Fruit fly (Drosophila melanogaster) whole organism, embryonic: ENCODE results near the gene CG46458.

Source experiments
- ATbp ChIP-seq: fragments of 200-800 bp; sonication (Bioruptor generic); optimal IDR thresholded peaks from 2 replicates; lab custom pipeline; 2017; ENCODE audit warnings: missing biosample characterization, mild to moderate bottlenecking, missing genetic modification characterization, missing genetic modification reagents
- Adf1 ChIP-seq: fragments of 200-800 bp; sonication (Bioruptor generic); IDR thresholded peaks from 2 replicates; pipeline ENCODE4 v1.3.6; 2022; ENCODE audit warnings: missing biosample characterization, missing genetic modification characterization
- Aef1 ChIP-seq: fragments of 200-800 bp; sonication (Bioruptor generic); IDR thresholded peaks from 3 replicates; pipeline ENCODE4 v1.3.6; 2022; ENCODE audit warnings: missing biosample characterization, missing genetic modification characterization
- CG10267 ChIP-seq: fragments of 200-800 bp; sonication (Bioruptor generic); optimal IDR thresholded peaks from 2 replicates; lab custom pipeline; 2018; ENCODE audit warnings: missing biosample characterization, mild to moderate bottlenecking, missing genetic modification characterization, moderate library complexity
- CG10654 ChIP-seq: fragments of 200-800 bp; sonication (Bioruptor generic); optimal IDR thresholded peaks from 2 replicates; lab custom pipeline; 2016; ENCODE audit warnings: missing biosample characterization, missing genetic modification characterization
- CG12236 ChIP-seq: fragments of 200-800 bp; sonication (Bioruptor generic); optimal IDR thresholded peaks from 2 replicates; lab custom pipeline; 2016; ENCODE audit warnings: missing biosample characterization, missing genetic modification characterization
- CG12391 ChIP-seq: fragments of 200-800 bp; sonication (Bioruptor generic); optimal IDR thresholded peaks from 3 replicates; lab custom pipeline; 2018; ENCODE audit warnings: missing biosample characterization, mild to moderate bottlenecking, missing genetic modification characterization, moderate library complexity
- CG13775 ChIP-seq: fragments of 200-800 bp; sonication (Bioruptor generic); optimal IDR thresholded peaks from 3 replicates; lab custom pipeline; 2017; ENCODE audit warnings: missing biosample characterization, mild to moderate bottlenecking, missing genetic modification characterization
- CG14441 ChIP-seq: fragments of 200-800 bp; sonication (Bioruptor generic); IDR thresholded peaks from 2 replicates; pipeline ENCODE4 v1.3.6; 2022; ENCODE audit warnings: missing biosample characterization, missing genetic modification characterization
- CG15073 ChIP-seq: fragments of 200-800 bp; sonication (Bioruptor generic); optimal IDR thresholded peaks from 2 replicates; lab custom pipeline; 2016; ENCODE audit warnings: missing biosample characterization, missing genetic modification characterization
- CG15269 ChIP-seq: fragments of 200-800 bp; sonication (Bioruptor generic); optimal IDR thresholded peaks from 2 replicates; lab custom pipeline; 2018; ENCODE audit warnings: missing biosample characterization, mild to moderate bottlenecking, missing genetic modification characterization, moderate library complexity
- CG18764 ChIP-seq: fragments of 200-800 bp; sonication (Bioruptor generic); optimal IDR thresholded peaks from 3 replicates; lab custom pipeline; 2016; ENCODE audit warnings: missing biosample characterization, missing genetic modification characterization
- CG31441 ChIP-seq: fragments of 200-800 bp; sonication (Bioruptor generic); IDR thresholded peaks from 2 replicates; pipeline ENCODE4 v1.3.6; 2022; ENCODE audit warnings: missing biosample characterization, missing genetic modification characterization
- CG32767 ChIP-seq: fragments of 200-800 bp; sonication (Bioruptor generic); IDR thresholded peaks from 2 replicates; pipeline ENCODE4 v1.3.6; 2022; ENCODE audit warnings: missing biosample characterization, missing genetic modification characterization
- CG3407 ChIP-seq: fragments of 200-800 bp; sonication (Bioruptor generic); optimal IDR thresholded peaks from 2 replicates; lab custom pipeline; 2018; ENCODE audit warnings: missing biosample characterization, mild to moderate bottlenecking, missing genetic modification characterization
- CG3838 ChIP-seq: fragments of 200-800 bp; sonication (Bioruptor generic); optimal IDR thresholded peaks from 3 replicates; lab custom pipeline; 2016; ENCODE audit warnings: missing biosample characterization, missing genetic modification characterization
- CG3995 ChIP-seq: fragments of 200-800 bp; sonication (Bioruptor generic); optimal IDR thresholded peaks from 3 replicates; lab custom pipeline; 2016; ENCODE audit warnings: missing biosample characterization, missing genetic modification characterization
- CG4328 ChIP-seq: fragments of 200-800 bp; sonication (Bioruptor generic); optimal IDR thresholded peaks from 3 replicates; lab custom pipeline; 2017; ENCODE audit warnings: missing biosample characterization, missing genetic modification reagents, missing genetic modification characterization
- CG5245 ChIP-seq: fragments of 200-800 bp; sonication (Bioruptor generic); optimal IDR thresholded peaks from 3 replicates; lab custom pipeline; 2016; ENCODE audit warnings: missing biosample characterization, missing genetic modification characterization
- CG6654 ChIP-seq: fragments of 200-800 bp; sonication (Bioruptor generic); optimal IDR thresholded peaks from 2 replicates; lab custom pipeline; 2017; ENCODE audit warnings: missing biosample characterization, mild to moderate bottlenecking, missing genetic modification characterization
- CG6791 ChIP-seq: fragments of 200-800 bp; sonication (Bioruptor generic); IDR thresholded peaks from 3 replicates; pipeline ENCODE4 v1.3.6; 2022; ENCODE audit warnings: missing biosample characterization, missing genetic modification characterization; ENCODE audit not compliant: partially characterized antibody
- CG7357 ChIP-seq: fragments of 200-800 bp; sonication (Bioruptor generic); IDR thresholded peaks from 3 replicates; pipeline ENCODE4 v1.3.6; 2022; ENCODE audit warnings: missing biosample characterization, missing genetic modification characterization
- CG7928 ChIP-seq: fragments of 200-800 bp; sonication (Bioruptor generic); optimal IDR thresholded peaks from 2 replicates; lab custom pipeline; 2017; ENCODE audit warnings: missing biosample characterization, mild to moderate bottlenecking, missing genetic modification characterization
- CG7987 ChIP-seq: fragments of 200-800 bp; sonication (Bioruptor generic); optimal IDR thresholded peaks from 2 replicates; lab custom pipeline; 2018; ENCODE audit warnings: missing biosample characterization, mild to moderate bottlenecking, missing genetic modification characterization, moderate library complexity
- CG8359 ChIP-seq: fragments of 200-800 bp; sonication (Bioruptor generic); optimal IDR thresholded peaks from 2 replicates; lab custom pipeline; 2017; ENCODE audit warnings: missing biosample characterization, mild to moderate bottlenecking, missing genetic modification characterization, borderline replicate concordance
- CG8388 ChIP-seq: fragments of 200-800 bp; sonication (Bioruptor generic); optimal IDR thresholded peaks from 2 replicates; lab custom pipeline; 2019; ENCODE audit warnings: missing biosample characterization, mild to moderate bottlenecking, missing genetic modification characterization, moderate library complexity
- Chrac-16 ChIP-seq: fragments of 200-800 bp; sonication (Bioruptor generic); optimal IDR thresholded peaks from 3 replicates; lab custom pipeline; 2016; ENCODE audit warnings: missing biosample characterization, missing genetic modification characterization
- Dad ChIP-seq: fragments of 200-800 bp; sonication (Bioruptor generic); optimal IDR thresholded peaks from 3 replicates; lab custom pipeline; 2016; ENCODE audit warnings: missing biosample characterization, missing genetic modification characterization
- Dref ChIP-seq: fragments of 200-800 bp; sonication (Bioruptor generic); IDR thresholded peaks from 2 replicates; pipeline ENCODE4 v1.3.6; 2022; ENCODE audit warnings: missing biosample characterization, missing genetic modification characterization
- Drgx ChIP-seq: fragments of 200-800 bp; sonication (Bioruptor generic); IDR thresholded peaks from 2 replicates; pipeline ENCODE4 v1.3.6; 2022; ENCODE audit warnings: missing biosample characterization, missing genetic modification characterization
- Fer1 ChIP-seq: fragments of 200-800 bp; sonication (Bioruptor generic); optimal IDR thresholded peaks from 2 replicates; lab custom pipeline; 2017; ENCODE audit warnings: missing biosample characterization, mild to moderate bottlenecking, missing genetic modification characterization
- HLHmδ ChIP-seq: fragments of 200-800 bp; sonication (Bioruptor generic); optimal IDR thresholded peaks from 2 replicates; lab custom pipeline; 2018; ENCODE audit warnings: missing biosample characterization, mild to moderate bottlenecking, missing genetic modification characterization, moderate library complexity
- HmgD ChIP-seq: fragments of 200-800 bp; sonication (Bioruptor generic); optimal IDR thresholded peaks from 3 replicates; lab custom pipeline; 2016; ENCODE audit warnings: missing biosample characterization, missing genetic modification characterization
- HmgZ ChIP-seq: fragments of 200-800 bp; sonication (Bioruptor generic); optimal IDR thresholded peaks from 2 replicates; lab custom pipeline; 2018; ENCODE audit warnings: missing biosample characterization, mild to moderate bottlenecking, missing genetic modification characterization
- Jarid2 ChIP-seq: fragments of 200-800 bp; sonication (Bioruptor generic); optimal IDR thresholded peaks from 3 replicates; lab custom pipeline; 2017; ENCODE audit warnings: mild to moderate bottlenecking, missing biosample characterization, missing genetic modification reagents, missing genetic modification characterization
- MESR4 ChIP-seq: fragments of 200-800 bp; sonication (Bioruptor generic); optimal IDR thresholded peaks from 2 replicates; lab custom pipeline; 2018; ENCODE audit warnings: missing biosample characterization, mild to moderate bottlenecking, missing genetic modification characterization, moderate library complexity
- MTF-1 ChIP-seq: fragments of 200-800 bp; sonication (Bioruptor generic); optimal IDR thresholded peaks from 2 replicates; lab custom pipeline; 2018; ENCODE audit warnings: missing biosample characterization, mild to moderate bottlenecking, missing genetic modification characterization, borderline replicate concordance
- Rx ChIP-seq: fragments of 200-800 bp; sonication (Bioruptor generic); IDR thresholded peaks from 2 replicates; pipeline ENCODE4 v1.3.6; 2022; ENCODE audit warnings: missing biosample characterization, missing genetic modification characterization
- bbx ChIP-seq: fragments of 200-800 bp; sonication (Bioruptor generic); IDR thresholded peaks from 2 replicates; pipeline ENCODE4 v1.3.6; 2022; ENCODE audit warnings: missing biosample characterization, missing genetic modification characterization; ENCODE audit not compliant: partially characterized antibody
- crol ChIP-seq: fragments of 200-800 bp; sonication (Bioruptor generic); IDR thresholded peaks from 2 replicates; pipeline ENCODE4 v1.3.6; 2022; ENCODE audit warnings: missing biosample characterization, missing genetic modification characterization
- da ChIP-seq: fragments of 200-800 bp; sonication (Bioruptor generic); optimal IDR thresholded peaks from 2 replicates; lab custom pipeline; 2016; ENCODE audit warnings: missing biosample characterization, missing genetic modification characterization
- hb ChIP-seq: fragments of 200-800 bp; sonication (Bioruptor generic); IDR thresholded peaks from 3 replicates; pipeline ENCODE4 v1.3.6; 2022; ENCODE audit warnings: missing biosample characterization, missing genetic modification characterization; ENCODE audit not compliant: partially characterized antibody
- jing ChIP-seq: fragments of 200-800 bp; sonication (Bioruptor generic); optimal IDR thresholded peaks from 2 replicates; lab custom pipeline; 2018; ENCODE audit warnings: missing biosample characterization, mild to moderate bottlenecking, missing genetic modification characterization
- jumu ChIP-seq: fragments of 200-800 bp; sonication (Bioruptor generic); optimal IDR thresholded peaks from 3 replicates; lab custom pipeline; 2016; ENCODE audit warnings: missing biosample characterization, missing genetic modification characterization
- knrl ChIP-seq: fragments of 200-800 bp; sonication (Bioruptor generic); IDR thresholded peaks from 3 replicates; pipeline ENCODE4 v1.3.6; 2022; ENCODE audit warnings: missing biosample characterization, missing genetic modification characterization; ENCODE audit not compliant: partially characterized antibody
- pros ChIP-seq: fragments of 200-800 bp; sonication (Bioruptor generic); optimal IDR thresholded peaks from 3 replicates; lab custom pipeline; 2019; ENCODE audit warnings: missing biosample characterization, mild to moderate bottlenecking, missing genetic modification characterization, moderate library complexity
- ranshi ChIP-seq: fragments of 200-800 bp; sonication (Bioruptor generic); IDR thresholded peaks from 2 replicates; pipeline ENCODE4 v1.3.6; 2022; ENCODE audit warnings: missing biosample characterization, missing genetic modification characterization
- run ChIP-seq: fragments of 200-800 bp; sonication (Bioruptor generic); optimal IDR thresholded peaks from 3 replicates; lab custom pipeline; 2018; ENCODE audit warnings: missing biosample characterization, mild to moderate bottlenecking, missing genetic modification characterization
- schlank ChIP-seq: fragments of 200-800 bp; sonication (Bioruptor generic); optimal IDR thresholded peaks from 2 replicates; lab custom pipeline; 2018; ENCODE audit warnings: missing biosample characterization, mild to moderate bottlenecking, missing genetic modification characterization
- sens ChIP-seq: fragments of 200-800 bp; sonication (Bioruptor generic); peaks from one replicate; lab custom pipeline; 2016; ENCODE audit warnings: missing biosample characterization, missing genetic modification characterization
- trem ChIP-seq: fragments of 200-800 bp; optimal IDR thresholded peaks from 3 replicates; lab custom pipeline; 2019; ENCODE audit warnings: missing biosample characterization, mild to moderate bottlenecking, missing genetic modification characterization, moderate library complexity

Gene CG46458

dm6 chr3R:6919974-6920373, 38.2 kb downstream of the CG46458 start (continued):
- TF ChIP-seq ATbp: peak; percentile 68
- TF ChIP-seq CG10267: peak; percentile 40
- no peak for TF ChIP-seq hb (GFP tag; lab: Robert Waterston, UW)
- peak; percentile 55 for TF ChIP-seq CG3407
- TF ChIP-seq HmgZ (tag; lab: Kevin White, UChicago): no peak
- TF ChIP-seq MESR4 (GFP tag; lab: Kevin White, UChicago): no peak
- TF ChIP-seq CG7928 (GFP tag; lab: Kevin White, UChicago): no peak
- TF ChIP-seq CG8359: peak; percentile 21
- TF ChIP-seq CG18764 (GFP tag; lab: Kevin White, UChicago): no peak
- no peak for TF ChIP-seq knrl (GFP tag; lab: Robert Waterston, UW)
- peak; percentile 70 for TF ChIP-seq Aef1
- peak; percentile 11 for TF ChIP-seq Dad (GFP tag; lab: Kevin White, UChicago)
- TF ChIP-seq Rx: peak; percentile 74
- TF ChIP-seq ranshi (GFP tag; lab: Robert Waterston, UW): peak; percentile 75
- TF ChIP-seq CG7357: peak; percentile 69
- no peak for TF ChIP-seq CG7987
- TF ChIP-seq CG6791 (GFP tag; lab: Robert Waterston, UW): no peak
- peak; percentile 65 for TF ChIP-seq CG8388 (GFP tag; lab: Kevin White, UChicago)
- peak; percentile 32 for TF ChIP-seq jing (GFP tag; lab: Kevin White, UChicago)
- peak; percentile 37 for TF ChIP-seq CG5245 (GFP tag; lab: Kevin White, UChicago)
- no peak for TF ChIP-seq CG3995 (GFP tag; lab: Kevin White, UChicago)
- peak; percentile 51 for TF ChIP-seq CG10654 (GFP tag; lab: Kevin White, UChicago)
- TF ChIP-seq pros (GFP tag; lab: Kevin White, UChicago): no peak
- peak; percentile 42 for TF ChIP-seq Chrac-16
- no peak for TF ChIP-seq HmgD (GFP tag; lab: Kevin White, UChicago)
- peak; percentile 24 for TF ChIP-seq trem (tag; lab: Kevin White, UChicago)
- no peak for TF ChIP-seq Dref
- TF ChIP-seq sens (GFP tag; lab: Kevin White, UChicago): peak; percentile 90
- TF ChIP-seq CG12391: peak; percentile 62
- peak; percentile 53 for TF ChIP-seq Fer1 (GFP tag; lab: Kevin White, UChicago)
- no peak for TF ChIP-seq CG15073 (GFP tag; lab: Kevin White, UChicago)
- TF ChIP-seq bbx (GFP tag; lab: Robert Waterston, UW): no peak
- peak; percentile 40 for TF ChIP-seq MTF-1 (GFP tag; lab: Kevin White, UChicago)
- peak; percentile 50 for TF ChIP-seq CG13775
- TF ChIP-seq CG31441 (GFP tag; lab: Robert Waterston, UW): peak; percentile 76
- peak; percentile 27 for TF ChIP-seq Jarid2 (GFP tag; lab: Kevin White, UChicago)
- no peak for TF ChIP-seq Adf1 (GFP tag; lab: Robert Waterston, UW)
- peak; percentile 70 for TF ChIP-seq Drgx
- TF ChIP-seq run: peak; percentile 9
- TF ChIP-seq da: no peak
- TF ChIP-seq CG4328 (GFP tag; lab: Kevin White, UChicago): peak; percentile 11
- peak; percentile 34 for TF ChIP-seq CG12236 (GFP tag; lab: Kevin White, UChicago)
- TF ChIP-seq CG6654 (GFP tag; lab: Kevin White, UChicago): peak; percentile 28
- no peak for TF ChIP-seq schlank (tag; lab: Kevin White, UChicago)
- peak; percentile 79 for TF ChIP-seq CG14441 (GFP tag; lab: Robert Waterston, UW)
- TF ChIP-seq jumu (GFP tag; lab: Kevin White, UChicago): peak; percentile 39
- TF ChIP-seq CG3838 (GFP tag; lab: Kevin White, UChicago): no peak
- TF ChIP-seq CG15269: peak; percentile 65
- TF ChIP-seq CG32767 (GFP tag; lab: Robert Waterston, UW): 0 out of 2 replicates have a peak, but pooled peaks have one; percentile 41
- no peak for TF ChIP-seq HLHmδ (GFP tag; lab: Kevin White, UChicago)
- TF ChIP-seq crol (GFP tag; lab: Robert Waterston, UW): 0 out of 2 replicates have a peak, but pooled peaks have one; percentile 16
